Worm (Caenorhabditis elegans) whole organism, L1 larva: ENCODE measurements around the gene T10B10.8.

ENCODE experiments used
- aly-2 ChIP-seq: fragments of 150-350 bp; optimal IDR thresholded peaks from 2 replicates; lab custom pipeline; 2014; ENCODE audit warnings: missing biosample characterization, missing genetic modification characterization
- ama-1 ChIP-seq: fragments of 150-350 bp; optimal IDR thresholded peaks from 2 replicates; lab custom pipeline; 2014
- nhr-12 ChIP-seq: sonication (generic microtip); optimal IDR thresholded peaks from 2 replicates; lab custom pipeline; 2017; ENCODE audit warnings: missing biosample characterization, missing genetic modification characterization
- nhr-237 ChIP-seq: fragments of 150-350 bp; optimal IDR thresholded peaks from 2 replicates; lab custom pipeline; 2014; ENCODE audit warnings: missing biosample characterization, missing genetic modification characterization
- ztf-11 ChIP-seq, 2 experiments: sonication (generic microtip); optimal IDR thresholded peaks; 2 replicates each; lab custom pipeline; 2016 to 2017; ENCODE audit warnings: missing genetic modification characterization in 2 of 2, missing biosample characterization in 1 of 2, missing compliant biosample characterization in 1 of 2

DNA sequence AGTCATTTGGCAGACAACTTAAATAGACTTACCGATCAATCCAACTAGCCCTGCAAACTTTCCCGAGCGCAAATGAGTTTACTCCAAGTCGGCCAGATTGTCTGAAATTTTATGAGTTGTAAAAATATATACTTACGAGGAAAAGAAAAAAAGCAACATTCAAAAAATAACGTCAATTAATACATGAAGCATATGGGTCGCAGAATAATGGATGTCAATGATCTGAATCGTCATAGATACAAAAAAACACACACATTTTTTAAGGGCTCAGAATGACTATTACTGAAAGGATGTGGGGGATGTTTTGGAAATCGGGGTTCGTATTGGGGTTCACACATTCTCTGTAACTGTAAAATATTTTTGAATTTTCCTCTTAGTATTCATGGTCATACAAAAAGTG lies 18.4 kb downstream of the T10B10.8 start, which contains the start of gene unc-7:
- no peak for TF ChIP-seq aly-2 (tag; lab: Kevin White, UChicago)
- TF ChIP-seq nhr-12 (tag; lab: Kevin White, UChicago), result no peak
- no peak for TF ChIP-seq ztf-11 (tag; optimal IDR thresholded peaks at IDR 0.05; lab: Kevin White, UChicago)
- TF ChIP-seq ama-1 (lab: Kevin White, UChicago), result no peak
- TF ChIP-seq nhr-237, result no peak
